Worm (Caenorhabditis elegans) whole organism, L3 larva: ENCODE results near the gene T10B9.9.

Source experiments
- R02D3.7 ChIP-seq: fragments of 150-350 bp; optimal IDR thresholded peaks from 2 replicates; lab custom pipeline; 2014; ENCODE audit warnings: missing biosample characterization, missing genetic modification characterization
- aly-2 ChIP-seq: fragments of 150-350 bp; optimal IDR thresholded peaks from 2 replicates; lab custom pipeline; 2014; ENCODE audit warnings: missing biosample characterization, missing genetic modification characterization
- ama-1 ChIP-seq: fragments of 150-350 bp; optimal IDR thresholded peaks from 2 replicates; lab custom pipeline; 2018
- egl-5 ChIP-seq: fragments of 150-350 bp; optimal IDR thresholded peaks from 2 replicates; lab custom pipeline; 2017; ENCODE audit warnings: missing biosample characterization, missing genetic modification reagents, missing genetic modification characterization, inconsistent platforms
- elt-2 ChIP-seq: sonication (generic microtip); optimal IDR thresholded peaks from 2 replicates; lab custom pipeline; 2016; ENCODE audit warnings: missing genetic modification reagents, mild to moderate bottlenecking, missing genetic modification characterization, missing compliant biosample characterization
- eor-1 ChIP-seq, 2 experiments: fragments of 150-350 bp; optimal IDR thresholded peaks; 2 replicates each; lab custom pipeline; 2014 to 2018; ENCODE audit warnings: missing biosample characterization in 2 of 2, missing genetic modification characterization in 2 of 2
- fkh-10 ChIP-seq: sonication (generic microtip); optimal IDR thresholded peaks from 2 replicates; lab custom pipeline; 2017; ENCODE audit warnings: missing biosample characterization, missing genetic modification reagents, missing genetic modification characterization
- nhr-12 ChIP-seq: fragments of 150-350 bp; optimal IDR thresholded peaks from 2 replicates; lab custom pipeline; 2014; ENCODE audit warnings: missing biosample characterization, missing genetic modification characterization
- nhr-237 ChIP-seq: fragments of 150-350 bp; optimal IDR thresholded peaks from 2 replicates; lab custom pipeline; 2014; ENCODE audit warnings: missing biosample characterization, missing genetic modification characterization
- nhr-77 ChIP-seq: fragments of 150-350 bp; optimal IDR thresholded peaks from 2 replicates; lab custom pipeline; 2014; ENCODE audit warnings: missing biosample characterization, missing genetic modification characterization
- pqm-1 ChIP-seq: fragments of 150-350 bp; optimal IDR thresholded peaks from 2 replicates; lab custom pipeline; 2017; ENCODE audit warnings: missing biosample characterization, missing genetic modification characterization, inconsistent platforms
- tbx-2 ChIP-seq: sonication (generic microtip); optimal IDR thresholded peaks from 2 replicates; lab custom pipeline; 2016; ENCODE audit warnings: mild to moderate bottlenecking, missing genetic modification characterization, missing compliant biosample characterization

DNA sequence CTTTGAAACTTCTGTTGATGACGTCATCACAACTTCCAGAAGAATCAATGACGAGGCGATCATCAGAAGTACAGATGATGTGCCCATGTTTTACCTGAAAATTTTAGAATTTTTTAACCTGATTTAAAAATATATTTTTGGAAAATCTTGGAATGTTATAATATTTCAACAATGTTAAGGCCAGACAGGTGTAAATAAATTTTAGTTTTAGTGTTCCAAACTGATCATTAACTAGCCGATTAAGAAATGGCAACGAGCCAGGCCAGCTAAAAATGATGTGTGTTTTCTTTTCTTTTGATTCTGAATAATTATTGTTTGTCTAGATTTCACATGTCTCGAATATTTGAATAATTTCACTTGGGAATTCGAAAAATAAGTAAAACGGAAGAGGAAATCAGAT is at the start of gene T10B9.9:
- TF ChIP-seq pqm-1 (no peak), fkh-10 (no peak), egl-5 (tag; lab: Kevin White, UChicago) (no peak), R02D3.7 (tag; lab: Kevin White, UChicago) (no peak), eor-1 (tag; optimal IDR thresholded peaks at IDR 0.05; lab: Kevin White, UChicago) (no peak), ama-1 (lab: Kevin White, UChicago) (no peak), nhr-237 (tag; lab: Kevin White, UChicago) (no peak), tbx-2 (no peak), aly-2 (tag; lab: Kevin White, UChicago) (no peak), nhr-77 (tag; lab: Kevin White, UChicago) (no peak), nhr-12 (tag; lab: Kevin White, UChicago) (no peak), elt-2 (tag; lab: Kevin White, UChicago) (no peak)
